Worm (Caenorhabditis elegans) whole organism, mixed stage, embryonic: ENCODE data around the gene arc-1.

ENCODE experiments used
- M03D4.4 ChIP-seq: sonication (generic microtip); optimal IDR thresholded peaks from 2 replicates; lab custom pipeline; 2017; ENCODE audit warnings: mild to moderate bottlenecking, missing genetic modification characterization, missing compliant biosample characterization
- bed-3 ChIP-seq: fragments of 200-800 bp; sonication (Bioruptor generic); optimal IDR thresholded peaks from 3 replicates; lab custom pipeline; 2018; ENCODE audit warnings: mild to moderate bottlenecking, missing genetic modification characterization, moderate library complexity, missing compliant biosample characterization
- blmp-1 ChIP-seq: fragments of 150-350 bp; optimal IDR thresholded peaks from 2 replicates; lab custom pipeline; 2014; ENCODE audit warnings: missing biosample characterization, missing genetic modification characterization
- ceh-39 ChIP-seq: fragments of 150-350 bp; optimal IDR thresholded peaks from 2 replicates; lab custom pipeline; 2014; ENCODE audit warnings: missing biosample characterization, missing genetic modification characterization
- ceh-43 ChIP-seq: fragments of 200-800 bp; sonication (Bioruptor generic); optimal IDR thresholded peaks from 2 replicates; lab custom pipeline; 2018; ENCODE audit warnings: mild to moderate bottlenecking, missing genetic modification characterization, moderate library complexity, missing compliant biosample characterization
- ceh-83 ChIP-seq: fragments of 200-800 bp; sonication (Bioruptor generic); optimal IDR thresholded peaks from 2 replicates; lab custom pipeline; 2018; ENCODE audit warnings: mild to moderate bottlenecking, missing genetic modification characterization, missing compliant biosample characterization
- ces-1 ChIP-seq: fragments of 150-350 bp; optimal IDR thresholded peaks from 2 replicates; lab custom pipeline; 2014; ENCODE audit warnings: missing biosample characterization, missing genetic modification reagents, missing genetic modification characterization
- cnd-1 ChIP-seq: fragments of 200-800 bp; sonication (Bioruptor generic); optimal IDR thresholded peaks from 2 replicates; lab custom pipeline; 2018; ENCODE audit warnings: mild to moderate bottlenecking, missing genetic modification characterization, missing compliant biosample characterization
- drap-1 ChIP-seq: fragments of 200-800 bp; sonication (Bioruptor generic); optimal IDR thresholded peaks from 3 replicates; lab custom pipeline; 2018; ENCODE audit warnings: mild to moderate bottlenecking, missing genetic modification characterization, missing compliant biosample characterization
- elt-1 ChIP-seq: sonication (generic microtip); optimal IDR thresholded peaks from 2 replicates; lab custom pipeline; 2017; ENCODE audit warnings: missing genetic modification characterization, mild to moderate bottlenecking, missing compliant biosample characterization, antibody characterized with exemption, moderate library complexity, borderline replicate concordance; ENCODE audit not compliant: insufficient read depth
- elt-3 ChIP-seq: fragments of 150-350 bp; optimal IDR thresholded peaks from 2 replicates; lab custom pipeline; 2014; ENCODE audit warnings: missing biosample characterization, missing genetic modification characterization
- flh-1 ChIP-seq: fragments of 200-800 bp; sonication (Bioruptor generic); optimal IDR thresholded peaks from 2 replicates; lab custom pipeline; 2018; ENCODE audit warnings: mild to moderate bottlenecking, missing genetic modification characterization, moderate library complexity, missing compliant biosample characterization
- ham-2 ChIP-seq: fragments of 200-800 bp; sonication (Bioruptor generic); optimal IDR thresholded peaks from 2 replicates; lab custom pipeline; 2018; ENCODE audit warnings: mild to moderate bottlenecking, missing genetic modification characterization, missing compliant biosample characterization
- hlh-1 ChIP-seq: fragments of 150-350 bp; optimal IDR thresholded peaks from 2 replicates; lab custom pipeline; 2014; ENCODE audit warnings: missing biosample characterization, missing genetic modification reagents, missing genetic modification characterization
- lin-13 ChIP-seq: fragments of 150-350 bp; optimal IDR thresholded peaks from 2 replicates; lab custom pipeline; 2014; ENCODE audit warnings: missing biosample characterization, missing genetic modification characterization
- lin-32 ChIP-seq: fragments of 200-800 bp; sonication (Bioruptor generic); optimal IDR thresholded peaks from 2 replicates; lab custom pipeline; 2018; ENCODE audit warnings: mild to moderate bottlenecking, missing genetic modification characterization, missing compliant biosample characterization
- lsy-2 ChIP-seq: fragments of 150-350 bp; optimal IDR thresholded peaks from 2 replicates; lab custom pipeline; 2014; ENCODE audit warnings: missing biosample characterization, missing genetic modification characterization
- mab-5 ChIP-seq: fragments of 150-350 bp; optimal IDR thresholded peaks from 2 replicates; lab custom pipeline; 2014; ENCODE audit warnings: missing biosample characterization, missing genetic modification characterization
- mep-1 ChIP-seq: fragments of 150-350 bp; optimal IDR thresholded peaks from 2 replicates; lab custom pipeline; 2017; ENCODE audit warnings: missing biosample characterization, missing genetic modification reagents, missing genetic modification characterization, inconsistent platforms
- mls-2 ChIP-seq: sonication (generic microtip); optimal IDR thresholded peaks from 2 replicates; lab custom pipeline; 2016; ENCODE audit warnings: mild to moderate bottlenecking, missing genetic modification characterization, moderate library complexity, missing compliant biosample characterization
- nhr-12 ChIP-seq: fragments of 150-350 bp; optimal IDR thresholded peaks from 2 replicates; lab custom pipeline; 2014; ENCODE audit warnings: missing biosample characterization, missing genetic modification characterization
- nhr-2 ChIP-seq: fragments of 150-350 bp; optimal IDR thresholded peaks from 2 replicates; lab custom pipeline; 2014; ENCODE audit warnings: missing biosample characterization, missing genetic modification characterization
- nhr-237 ChIP-seq: fragments of 150-350 bp; optimal IDR thresholded peaks from 2 replicates; lab custom pipeline; 2014; ENCODE audit warnings: missing biosample characterization, missing genetic modification characterization
- nhr-28 ChIP-seq: fragments of 150-350 bp; optimal IDR thresholded peaks from 2 replicates; lab custom pipeline; 2014; ENCODE audit warnings: missing biosample characterization, missing genetic modification characterization
- nhr-76 ChIP-seq: sonication (generic microtip); optimal IDR thresholded peaks from 2 replicates; lab custom pipeline; 2017; ENCODE audit warnings: missing biosample characterization, missing genetic modification characterization
- pha-4 ChIP-seq: fragments of 150-350 bp; optimal IDR thresholded peaks from 2 replicates; lab custom pipeline; 2018; ENCODE audit warnings: missing biosample characterization, missing genetic modification reagents, missing genetic modification characterization
- sem-2 ChIP-seq: fragments of 200-800 bp; sonication (Bioruptor generic); optimal IDR thresholded peaks from 2 replicates; lab custom pipeline; 2018; ENCODE audit warnings: mild to moderate bottlenecking, missing genetic modification characterization, missing compliant biosample characterization
- snpc-4 ChIP-seq: fragments of 150-350 bp; optimal IDR thresholded peaks from 2 replicates; lab custom pipeline; 2014; ENCODE audit warnings: missing biosample characterization, missing genetic modification characterization
- sptf-1 ChIP-seq: sonication (generic microtip); optimal IDR thresholded peaks from 2 replicates; lab custom pipeline; 2017; ENCODE audit warnings: mild to moderate bottlenecking, missing genetic modification characterization, moderate library complexity, missing compliant biosample characterization
- tbx-8 ChIP-seq: fragments of 200-800 bp; sonication (Bioruptor generic); optimal IDR thresholded peaks from 2 replicates; lab custom pipeline; 2018; ENCODE audit warnings: mild to moderate bottlenecking, missing genetic modification characterization, moderate library complexity, missing compliant biosample characterization
- unc-120 ChIP-seq: sonication (generic microtip); optimal IDR thresholded peaks from 2 replicates; lab custom pipeline; 2017; ENCODE audit warnings: missing genetic modification characterization, missing compliant biosample characterization; ENCODE audit not compliant: poor library complexity, severe bottlenecking
- unc-39 ChIP-seq: fragments of 150-350 bp; optimal IDR thresholded peaks from 2 replicates; lab custom pipeline; 2014; ENCODE audit warnings: missing biosample characterization, missing genetic modification characterization
- unc-62 ChIP-seq: fragments of 150-350 bp; optimal IDR thresholded peaks from 2 replicates; lab custom pipeline; 2014; ENCODE audit warnings: missing biosample characterization, missing genetic modification reagents, missing genetic modification characterization
- zip-8 ChIP-seq: fragments of 150-350 bp; optimal IDR thresholded peaks from 2 replicates; lab custom pipeline; 2014; ENCODE audit warnings: missing biosample characterization, missing genetic modification characterization
- ztf-11 ChIP-seq: fragments of 150-350 bp; optimal IDR thresholded peaks from 2 replicates; lab custom pipeline; 2014; ENCODE audit warnings: missing biosample characterization, missing genetic modification characterization

Gene arc-1

DNA sequence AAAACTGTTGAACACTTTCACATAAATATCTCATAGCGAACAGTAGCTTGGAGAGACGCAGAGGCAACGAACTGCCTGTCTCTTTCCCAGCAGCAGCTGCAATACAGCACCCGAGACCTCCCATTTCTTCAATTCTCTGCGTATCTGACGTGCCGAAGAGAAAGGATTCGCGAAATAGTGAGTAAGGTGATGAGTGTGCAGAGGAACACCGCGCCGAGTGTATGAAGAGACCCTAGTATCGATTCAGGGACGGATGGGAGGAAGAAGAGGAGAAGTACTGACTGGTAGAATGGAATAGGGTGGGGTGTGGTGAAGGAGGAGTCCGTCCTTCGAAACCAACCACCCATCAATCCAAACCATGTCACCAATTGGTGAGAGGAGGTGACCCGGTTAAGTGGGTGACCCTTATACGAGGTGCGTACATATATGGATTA lies 28.6 kb upstream of the arc-1 start:
- TF ChIP-seq hlh-1 (tag; lab: Kevin White, UChicago) (peak; percentile 94), ceh-83 (GFP tag; lab: Kevin White, UChicago) (no peak), mab-5 (tag; lab: Kevin White, UChicago) (no peak), nhr-2 (tag; lab: Kevin White, UChicago) (peak; percentile 87), ceh-39 (tag; lab: Kevin White, UChicago) (peak; percentile 75), nhr-12 (tag; lab: Kevin White, UChicago) (no peak), M03D4.4 (no peak), blmp-1 (tag; lab: Kevin White, UChicago) (peak; percentile 68), nhr-76 (tag; lab: Kevin White, UChicago) (no peak), ztf-11 (tag; lab: Kevin White, UChicago) (no peak), mls-2 (peak; percentile 76), drap-1 (peak; percentile 47), lin-32 (GFP tag; lab: Kevin White, UChicago) (peak; percentile 46), ham-2 (peak; percentile 90), nhr-237 (peak; percentile 14), lin-13 (peak; percentile 61), ceh-43 (GFP tag; lab: Kevin White, UChicago) (no peak), elt-3 (tag; lab: Kevin White, UChicago) (no peak), ces-1 (GFP tag; lab: Kevin White, UChicago) (peak; percentile 70), pha-4 (peak; percentile 41), elt-1 (tag; lab: Kevin White, UChicago) (no peak), sem-2 (GFP tag; lab: Kevin White, UChicago) (no peak), unc-39 (no peak), unc-62 (GFP tag; lab: Kevin White, UChicago) (peak; percentile 76), flh-1 (GFP tag; lab: Kevin White, UChicago) (no peak), lsy-2 (tag; lab: Kevin White, UChicago) (no peak), cnd-1 (tag; lab: Kevin White, UChicago) (peak; percentile 40), tbx-8 (GFP tag; lab: Kevin White, UChicago) (peak; percentile 2), zip-8 (tag; lab: Kevin White, UChicago) (no peak), nhr-28 (tag; lab: Kevin White, UChicago) (no peak), mep-1 (tag; lab: Kevin White, UChicago) (peak; percentile 91), unc-120 (peak; percentile 22), snpc-4 (tag; lab: Kevin White, UChicago) (no peak), bed-3 (no peak), sptf-1 (peak; percentile 68)

DNA sequence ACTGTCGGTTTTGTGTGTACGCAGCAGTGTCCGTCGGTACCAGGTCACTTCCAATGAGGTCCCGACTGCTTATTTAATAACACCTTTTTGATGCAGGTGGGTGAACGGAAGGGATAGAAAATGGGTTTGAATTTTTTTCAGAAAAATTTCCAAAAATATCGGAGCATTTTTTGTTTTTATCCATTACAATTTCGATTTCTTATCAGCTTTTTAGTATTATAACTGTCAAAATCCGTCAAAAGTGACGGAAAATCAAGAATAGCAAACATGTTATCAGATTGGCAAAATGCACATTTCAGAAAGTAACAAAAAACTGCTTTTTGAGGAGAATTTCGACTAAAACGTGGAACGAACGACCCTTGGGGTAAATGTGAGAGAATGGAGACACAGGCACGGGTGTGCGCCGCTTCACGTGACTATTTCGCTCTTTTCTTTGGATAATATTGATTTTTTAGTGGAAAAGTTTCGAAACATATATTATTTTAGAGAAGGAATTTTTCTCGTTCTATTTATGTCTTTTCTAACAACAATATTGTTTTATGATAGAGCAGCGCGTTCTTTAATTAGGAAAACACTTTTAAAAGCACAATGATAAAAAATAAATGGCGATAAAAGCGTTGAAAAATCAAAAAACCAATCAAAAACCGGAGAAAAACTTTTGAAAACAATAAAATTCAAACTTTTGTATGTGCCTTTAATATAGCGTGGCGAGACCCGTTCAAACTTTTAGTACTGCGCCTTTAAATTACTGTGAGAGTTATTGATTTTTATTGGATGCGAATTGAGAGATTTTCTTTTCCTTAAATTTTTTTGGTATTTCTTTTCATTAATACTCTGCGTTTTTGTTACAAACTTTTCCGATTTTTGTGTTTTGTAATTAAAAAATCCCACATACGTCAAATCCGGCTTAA lies 27.6 kb upstream of the arc-1 start, which contains the start of gene sqv-8:
sqv-8 (plus strand) TSS at position 51 of the 911 bp plus-strand sequence.
- TF ChIP-seq blmp-1 (tag; lab: Kevin White, UChicago) (no peak), lsy-2 (tag; lab: Kevin White, UChicago) (no peak), nhr-2 (tag; lab: Kevin White, UChicago) (peak; percentile 66), sem-2 (GFP tag; lab: Kevin White, UChicago) (no peak)

ce11 chrII:9649191-9649590 lies 25.6 kb upstream of the arc-1 start, which contains the start of gene ZK1307.9:
Gene ZK1307.9, plus strand, starts transcription at chrII:9649491.
- no peak for TF ChIP-seq nhr-12 (tag; lab: Kevin White, UChicago)
- TF ChIP-seq unc-62 (GFP tag; lab: Kevin White, UChicago) = no peak
- no peak for TF ChIP-seq bed-3
- no peak for TF ChIP-seq pha-4
- no peak for TF ChIP-seq nhr-76 (tag; lab: Kevin White, UChicago)
- no peak for TF ChIP-seq tbx-8 (GFP tag; lab: Kevin White, UChicago)
- no peak for TF ChIP-seq snpc-4 (tag; lab: Kevin White, UChicago)
- no peak for TF ChIP-seq ceh-43 (GFP tag; lab: Kevin White, UChicago)
- TF ChIP-seq, all 35 proteins: peak for 0
